Worm (Caenorhabditis elegans): Measurements from ENCODE around the gene pitr-2.
A peak's percentile ranks its signal among the peaks of the same experiment; 100 is the strongest.

pitr-2 gene

DNA sequence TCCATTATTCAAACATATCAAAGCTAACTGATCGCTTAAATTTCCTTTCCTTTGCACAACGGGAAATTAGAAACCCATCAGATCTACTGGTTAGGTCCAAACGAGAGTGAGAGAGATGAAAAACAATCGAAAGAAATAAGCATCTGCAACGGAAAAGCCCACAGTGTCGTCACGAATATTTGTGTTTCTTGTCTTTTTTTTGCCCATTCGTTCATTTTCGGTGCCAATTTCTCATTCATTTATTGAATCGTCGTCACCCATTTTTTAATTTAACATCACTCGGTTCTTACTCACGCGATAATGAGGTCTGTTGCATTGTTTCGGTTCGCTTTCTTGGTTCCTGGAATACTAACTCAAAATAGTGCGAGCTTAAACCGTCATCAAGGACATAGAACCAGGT lies 13.3 kb downstream of the pitr-2 start, which contains the start of gene F21C10.6:
Gene F21C10.6, plus strand, starts transcription at position 301 of the 400 bp plus-strand sequence.
- TF ChIP-seq ztf-7 (tag; optimal IDR thresholded peaks at IDR 0.05) (no peak), lin-13 (GFP tag; optimal IDR thresholded peaks at IDR 0.05) (no peak), zip-2 (tag; optimal IDR thresholded peaks at IDR 0.05) (no peak), nhr-48 (tag; optimal IDR thresholded peaks at IDR 0.05) (no peak), arid-1 (GFP tag; conservative IDR thresholded peaks at IDR 0.05) (no peak), D1046.2 (GFP tag; IDR thresholded peaks at IDR 0.05) (no peak), dmd-8 (GFP tag; IDR thresholded peaks at IDR 0.05) (no peak), cey-2 (tag; optimal IDR thresholded peaks at IDR 0.05; ENCODE audit: borderline replicate concordance, insufficient read depth) (no peak), unc-39 (tag; optimal IDR thresholded peaks at IDR 0.05) (no peak), T20F7.1 (GFP tag; optimal IDR thresholded peaks at IDR 0.05) (no peak), mes-2 (tag; optimal IDR thresholded peaks at IDR 0.05; ENCODE audit: poor library complexity, severe bottlenecking) (no peak), duxl-1 (tag; optimal IDR thresholded peaks at IDR 0.05; ENCODE audit: poor library complexity) (no peak), ceh-44 (GFP tag; IDR thresholded peaks at IDR 0.05) (no peak), Y75B8A.6 (GFP tag; IDR thresholded peaks at IDR 0.05) (no peak), ceh-32 (tag; optimal IDR thresholded peaks at IDR 0.05; ENCODE audit: poor library complexity) (no peak)

DNA sequence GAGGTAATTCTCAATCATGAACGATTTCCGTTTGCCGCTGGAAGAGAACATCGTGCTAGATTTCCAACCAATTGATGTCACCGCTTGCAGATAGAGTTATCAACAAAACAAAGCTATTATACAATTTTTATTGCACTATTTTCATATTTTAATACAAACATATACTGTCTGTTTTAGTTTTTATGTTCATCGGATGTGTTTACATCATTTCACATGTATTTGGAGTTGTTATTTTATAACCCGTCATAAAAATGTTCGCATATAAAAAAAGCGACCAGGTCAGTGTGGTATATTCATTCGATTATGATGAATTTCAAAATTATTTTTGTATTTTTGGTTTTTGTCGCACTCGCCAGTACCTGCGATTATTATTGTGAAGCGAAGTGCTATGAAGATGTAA lies 14.3 kb downstream of the pitr-2 start, which contains the start of gene F21C10.11:
Gene F21C10.11, plus strand, starts transcription at position 301 of the 400 bp plus-strand sequence.
- TF ChIP-seq aha-1 (tag): peak; percentile 76
- no peak for TF ChIP-seq unc-130 (GFP tag; optimal IDR thresholded peaks at IDR 0.05)

ce11 chrV:9122004-9122403 lies 15.5 kb downstream of the pitr-2 start, which contains the start of gene F21C10.13:
TSS of gene F21C10.13 (plus strand) at chrV:9122304.
- no peak for TF ChIP-seq nhr-48 (tag; optimal IDR thresholded peaks at IDR 0.05)

- TF ChIP-seq lin-13 (GFP tag; optimal IDR thresholded peaks at IDR 0.05): no peak
- no peak for TF ChIP-seq lin-1 (GFP tag; IDR thresholded peaks at IDR 0.05)
- no peak for TF ChIP-seq snpc-4 (tag; optimal IDR thresholded peaks at IDR 0.05)
- no peak for TF ChIP-seq ceh-20 (GFP tag; IDR thresholded peaks at IDR 0.05)
- TF ChIP-seq pqm-1 (tag; optimal IDR thresholded peaks at IDR 0.05): no peak
- no peak for TF ChIP-seq nhr-10 (tag; optimal IDR thresholded peaks at IDR 0.05)
- TF ChIP-seq ceh-28 (tag; optimal IDR thresholded peaks at IDR 0.05): no peak
- TF ChIP-seq nhr-76 (tag; optimal IDR thresholded peaks at IDR 0.05): no peak
- no peak for TF ChIP-seq unc-62 (GFP tag; optimal IDR thresholded peaks at IDR 0.05 in 1 of 2)
- no peak for TF ChIP-seq unc-62 (tag; optimal IDR thresholded peaks at IDR 0.05)
- TF ChIP-seq Y75B8A.6 (GFP tag; IDR thresholded peaks at IDR 0.05): no peak
- no peak for TF ChIP-seq hmg-1.1 (GFP tag; IDR thresholded peaks at IDR 0.05)
- no peak for TF ChIP-seq dmd-8 (GFP tag; IDR thresholded peaks at IDR 0.05)
Measured at ce11 chrV:9112467-9112866, 25.1 kb downstream of the pitr-2 start, which contains the start of gene F21C10.7. TSS of gene F21C10.7 (plus strand) at chrV:9112767.

- TF ChIP-seq unc-62 (GFP tag; optimal IDR thresholded peaks at IDR 0.05 in 1 of 2) (peak in 1 of 2 experiments; percentile 73), unc-62 (tag; optimal IDR thresholded peaks at IDR 0.05) (no peak), Y75B8A.6 (GFP tag; IDR thresholded peaks at IDR 0.05) (no peak)
Measured at ce11 chrV:9111957-9112356, 25.6 kb downstream of the pitr-2 start.

DNA sequence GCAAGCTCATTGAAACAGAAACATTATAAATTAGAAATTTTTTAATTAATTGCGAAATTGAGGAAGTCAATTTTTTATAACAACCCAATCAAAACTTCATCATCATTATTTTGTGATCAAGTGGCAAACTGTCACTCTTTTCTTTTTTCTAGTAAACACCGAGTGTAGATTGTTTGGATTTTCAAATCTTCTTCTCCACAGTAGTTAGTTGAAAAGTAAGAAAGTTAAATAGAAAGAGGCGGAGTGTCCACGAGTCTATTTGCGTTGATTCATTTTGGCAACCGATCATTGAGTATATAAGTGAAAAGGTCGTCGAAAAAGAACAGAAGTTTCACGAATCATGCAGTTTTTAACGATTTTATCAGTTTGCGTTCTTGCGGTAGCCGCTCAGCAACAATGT lies 28.2 kb downstream of the pitr-2 start, which contains the start of gene pqn-31:
Gene pqn-31, plus strand, starts transcription at position 301 of the 400 bp plus-strand sequence.
- TF ChIP-seq nhr-102 (tag; optimal IDR thresholded peaks at IDR 0.05): no peak

ce11 chrV:9108219-9108618 lies 29.3 kb downstream of the pitr-2 start, which contains the start of gene F21C10.18:
TSS of gene F21C10.18 (plus strand) at chrV:9108519.
- TF ChIP-seq nhr-10 (tag; optimal IDR thresholded peaks at IDR 0.05) (no peak), dmd-8 (GFP tag; IDR thresholded peaks at IDR 0.05) (no peak), madf-9 (GFP tag; conservative IDR thresholded peaks at IDR 0.05) (no peak), madf-5 (GFP tag; IDR thresholded peaks at IDR 0.05) (no peak), mdt-29 (GFP tag; IDR thresholded peaks at IDR 0.05) (no peak), dmd-6 (GFP tag; IDR thresholded peaks at IDR 0.05) (no peak), nhr-77 (tag; optimal IDR thresholded peaks at IDR 0.05) (no peak), spr-3 (GFP tag; optimal IDR thresholded peaks at IDR 0.05) (no peak), dpl-1 (GFP tag; optimal IDR thresholded peaks at IDR 0.05) (no peak), lim-7 (GFP tag; IDR thresholded peaks at IDR 0.05) (no peak), daf-19 (GFP tag; conservative IDR thresholded peaks at IDR 0.05) (no peak), hlh-30 (tag; optimal IDR thresholded peaks at IDR 0.05; ENCODE audit: insufficient read depth) (no peak), aha-1 (tag) (no peak), fkh-10 (GFP tag; optimal IDR thresholded peaks at IDR 0.05) (no peak)
